Fruit fly (Drosophila melanogaster) whole organism, pupa: ENCODE results near the gene Bhmt.

ENCODE experiments used
- CG13204 ChIP-seq: fragments of 200-800 bp; sonication (Bioruptor generic); optimal IDR thresholded peaks from 2 replicates; lab custom pipeline; 2018; ENCODE audit warnings: missing biosample characterization, mild to moderate bottlenecking, missing genetic modification characterization, moderate library complexity
- CG17806 ChIP-seq: fragments of 200-800 bp; sonication (Bioruptor generic); optimal IDR thresholded peaks from 2 replicates; lab custom pipeline; 2018; ENCODE audit warnings: missing biosample characterization, mild to moderate bottlenecking, missing genetic modification characterization, moderate library complexity
- CG8159 ChIP-seq: fragments of 200-800 bp; sonication (Bioruptor generic); optimal IDR thresholded peaks from 3 replicates; lab custom pipeline; 2018; ENCODE audit warnings: missing biosample characterization, mild to moderate bottlenecking, missing genetic modification characterization, moderate library complexity
- CG8301 ChIP-seq: fragments of 200-800 bp; sonication (Bioruptor generic); optimal IDR thresholded peaks from 2 replicates; lab custom pipeline; 2018; ENCODE audit warnings: missing biosample characterization, mild to moderate bottlenecking, missing genetic modification characterization
- D1 ChIP-seq: fragments of 200-800 bp; sonication (Bioruptor generic); optimal IDR thresholded peaks from 2 replicates; lab custom pipeline; 2018; ENCODE audit warnings: missing biosample characterization, mild to moderate bottlenecking, missing genetic modification characterization, moderate library complexity
- Pif1A ChIP-seq: fragments of 200-800 bp; sonication (Bioruptor generic); optimal IDR thresholded peaks from 3 replicates; lab custom pipeline; 2016; ENCODE audit warnings: missing biosample characterization, missing genetic modification characterization
- rn ChIP-seq: fragments of 200-800 bp; sonication (Bioruptor generic); IDR thresholded peaks from 2 replicates; pipeline ENCODE4 v1.3.6; 2022; ENCODE audit warnings: missing biosample characterization, missing genetic modification characterization

DNA sequence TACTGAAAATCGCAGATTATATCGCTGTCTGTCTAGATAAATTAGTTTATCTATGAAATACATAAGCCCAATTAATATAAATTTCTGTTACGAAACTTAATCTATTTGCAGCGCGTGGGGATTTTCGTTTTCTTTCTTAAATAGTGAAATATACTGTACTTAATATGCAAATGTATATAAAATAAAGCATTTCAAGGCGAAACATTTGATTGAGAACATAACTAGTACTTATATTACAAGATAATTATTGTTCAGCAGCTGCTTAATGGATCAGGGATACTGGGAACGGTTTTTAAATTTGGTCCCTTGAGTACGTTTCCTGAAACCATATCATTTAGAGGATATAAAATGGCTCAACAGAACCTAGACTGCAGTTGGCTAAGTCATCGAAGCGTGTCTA, 35.1 kb upstream of the Bhmt start, which contains the start of gene CG46465:
- TF ChIP-seq CG17806 (tag; lab: Kevin White, UChicago) = no peak
- no peak for TF ChIP-seq CG8159
- TF ChIP-seq Pif1A (GFP tag; lab: Kevin White, UChicago) = no peak
- no peak for TF ChIP-seq rn (GFP tag; lab: Robert Waterston, UW)
- TF ChIP-seq D1 (tag; lab: Kevin White, UChicago) = no peak
- no peak for TF ChIP-seq CG13204 (GFP tag; lab: Kevin White, UChicago)
- no peak for TF ChIP-seq CG8301 (tag; lab: Kevin White, UChicago)
